Fruit fly (Drosophila melanogaster) whole organism, embryonic: ENCODE results near the gene Tomosyn.

Source experiments
- ATbp ChIP-seq: fragments of 200-800 bp; sonication (Bioruptor generic); optimal IDR thresholded peaks from 2 replicates; lab custom pipeline; 2017; ENCODE audit warnings: missing biosample characterization, mild to moderate bottlenecking, missing genetic modification characterization, missing genetic modification reagents
- Abd-B ChIP-seq: fragments of 200-800 bp; sonication (Bioruptor generic); optimal IDR thresholded peaks from 2 replicates; lab custom pipeline; 2018; ENCODE audit warnings: missing biosample characterization, mild to moderate bottlenecking, missing genetic modification characterization, moderate library complexity
- B-H2 ChIP-seq: fragments of 200-800 bp; sonication (Bioruptor generic); optimal IDR thresholded peaks from 2 replicates; lab custom pipeline; 2018; ENCODE audit warnings: missing biosample characterization, mild to moderate bottlenecking, missing genetic modification characterization
- CG10979 ChIP-seq: fragments of 200-800 bp; sonication (Bioruptor generic); optimal IDR thresholded peaks from 2 replicates; lab custom pipeline; 2018; ENCODE audit warnings: missing biosample characterization, mild to moderate bottlenecking, missing genetic modification characterization, moderate library complexity
- CG11504 ChIP-seq: fragments of 200-800 bp; sonication (Bioruptor generic); optimal IDR thresholded peaks from 3 replicates; lab custom pipeline; 2019; ENCODE audit warnings: missing biosample characterization, mild to moderate bottlenecking, missing genetic modification characterization, moderate library complexity
- CG12299 ChIP-seq: fragments of 200-800 bp; sonication (Bioruptor generic); optimal IDR thresholded peaks from 2 replicates; lab custom pipeline; 2018; ENCODE audit warnings: missing biosample characterization, mild to moderate bottlenecking, missing genetic modification characterization
- CG1233 ChIP-seq: fragments of 200-800 bp; sonication (Bioruptor generic); optimal IDR thresholded peaks from 4 replicates; lab custom pipeline; 2018; ENCODE audit warnings: missing biosample characterization, mild to moderate bottlenecking, missing genetic modification characterization
- CG17186 ChIP-seq: fragments of 200-800 bp; sonication (Bioruptor generic); optimal IDR thresholded peaks from 3 replicates; lab custom pipeline; 2017; ENCODE audit warnings: missing biosample characterization, missing genetic modification reagents, missing genetic modification characterization
- CG17359 ChIP-seq: fragments of 200-800 bp; sonication (Bioruptor generic); optimal IDR thresholded peaks from 3 replicates; lab custom pipeline; 2018; ENCODE audit warnings: missing biosample characterization, mild to moderate bottlenecking, missing genetic modification characterization, moderate library complexity
- CG30431 ChIP-seq: fragments of 200-800 bp; sonication (Bioruptor generic); optimal IDR thresholded peaks from 2 replicates; lab custom pipeline; 2017; ENCODE audit warnings: missing biosample characterization, missing genetic modification characterization
- CG3163 ChIP-seq: fragments of 200-800 bp; sonication (Bioruptor generic); optimal IDR thresholded peaks from 3 replicates; lab custom pipeline; 2016; ENCODE audit warnings: missing biosample characterization, missing genetic modification characterization
- CG34376 ChIP-seq: fragments of 200-800 bp; sonication (Bioruptor generic); optimal IDR thresholded peaks from 2 replicates; lab custom pipeline; 2018; ENCODE audit warnings: missing biosample characterization, mild to moderate bottlenecking, missing genetic modification characterization
- CG4424 ChIP-seq: fragments of 200-800 bp; sonication (Bioruptor generic); optimal IDR thresholded peaks from 3 replicates; lab custom pipeline; 2016; ENCODE audit warnings: missing biosample characterization, missing genetic modification characterization
- CG7786 ChIP-seq: fragments of 200-800 bp; sonication (Bioruptor generic); optimal IDR thresholded peaks from 2 replicates; lab custom pipeline; 2016; ENCODE audit warnings: missing biosample characterization, missing genetic modification characterization
- CG7987 ChIP-seq: fragments of 200-800 bp; sonication (Bioruptor generic); optimal IDR thresholded peaks from 2 replicates; lab custom pipeline; 2018; ENCODE audit warnings: missing biosample characterization, mild to moderate bottlenecking, missing genetic modification characterization, moderate library complexity
- CG8290 ChIP-seq, 3 experiments: fragments of 200-800 bp; sonication (Bioruptor generic); optimal IDR thresholded peaks; 2 replicates each; lab custom pipeline; 2016 to 2019; ENCODE audit warnings: missing biosample characterization in 3 of 3, missing genetic modification characterization in 3 of 3, mild to moderate bottlenecking in 2 of 3, moderate library complexity in 1 of 3
- CG8478 ChIP-seq: fragments of >200 bp; optimal IDR thresholded peaks from 2 replicates; lab custom pipeline; 2018
- CG9797 ChIP-seq: fragments of 200-800 bp; sonication (Bioruptor generic); optimal IDR thresholded peaks from 3 replicates; lab custom pipeline; 2018; ENCODE audit warnings: missing biosample characterization, mild to moderate bottlenecking, missing genetic modification characterization
- CG9932 ChIP-seq: fragments of 200-800 bp; sonication (Bioruptor generic); IDR thresholded peaks from 2 replicates; pipeline ENCODE4 v1.3.6; 2022; ENCODE audit warnings: missing biosample characterization, missing genetic modification characterization
- Camta ChIP-seq: fragments of 200-800 bp; sonication (Bioruptor generic); optimal IDR thresholded peaks from 2 replicates; lab custom pipeline; 2016; ENCODE audit warnings: missing biosample characterization, missing genetic modification characterization
- CoRest ChIP-seq: fragments of 200-800 bp; sonication (Bioruptor generic); optimal IDR thresholded peaks from 3 replicates; lab custom pipeline; 2018; ENCODE audit warnings: missing biosample characterization, mild to moderate bottlenecking, missing genetic modification characterization, moderate library complexity
- Elba2 ChIP-seq: fragments of 200-800 bp; sonication (Bioruptor generic); optimal IDR thresholded peaks from 3 replicates; lab custom pipeline; 2016; ENCODE audit warnings: missing biosample characterization, missing genetic modification characterization
- Ets97D ChIP-seq: fragments of 200-800 bp; sonication (Bioruptor generic); optimal IDR thresholded peaks from 3 replicates; lab custom pipeline; 2016; ENCODE audit warnings: missing biosample characterization, missing genetic modification characterization
- Fer2 ChIP-seq: fragments of 200-800 bp; sonication (Bioruptor generic); optimal IDR thresholded peaks from 2 replicates; lab custom pipeline; 2018; ENCODE audit warnings: missing biosample characterization, mild to moderate bottlenecking, missing genetic modification characterization, moderate library complexity
- Mrtf ChIP-seq: fragments of 200-800 bp; sonication (Bioruptor generic); IDR thresholded peaks from 3 replicates; pipeline ENCODE4 v1.3.6; 2022; ENCODE audit warnings: missing biosample characterization, missing genetic modification characterization
- Nf-YA ChIP-seq: fragments of 200-800 bp; sonication (Bioruptor generic); IDR thresholded peaks from 2 replicates; pipeline ENCODE4 v1.3.6; 2022; ENCODE audit warnings: missing biosample characterization, missing genetic modification characterization
- Optix ChIP-seq: fragments of 200-800 bp; sonication (Bioruptor generic); IDR thresholded peaks from 3 replicates; pipeline ENCODE4 v1.3.6; 2022; ENCODE audit warnings: missing biosample characterization, missing genetic modification characterization
- PHDP ChIP-seq: fragments of 200-800 bp; sonication (Bioruptor generic); optimal IDR thresholded peaks from 3 replicates; lab custom pipeline; 2018; ENCODE audit warnings: missing biosample characterization, mild to moderate bottlenecking, missing genetic modification characterization, moderate library complexity
- Rx ChIP-seq: fragments of 200-800 bp; sonication (Bioruptor generic); IDR thresholded peaks from 2 replicates; pipeline ENCODE4 v1.3.6; 2022; ENCODE audit warnings: missing biosample characterization, missing genetic modification characterization
- Stat92E ChIP-seq, 3 experiments: fragments of >200 bp in 2 of 3; fragments of 200-800 bp in 1 of 3; sonication (Bioruptor generic) in 1 of 3; optimal IDR thresholded peaks; 2 replicates each; lab custom pipeline; 2017 to 2019; ENCODE audit warnings: missing biosample characterization in 3 of 3, missing genetic modification characterization in 3 of 3, mild to moderate bottlenecking in 1 of 3, moderate library complexity in 1 of 3
- Trl ChIP-seq, 3 experiments: fragments of >200 bp in 2 of 3; fragments of 200-800 bp in 1 of 3; sonication (Bioruptor generic) in 1 of 3; optimal IDR thresholded peaks; 2 replicates in 1 of 3; 3 replicates in 2 of 3; lab custom pipeline; 2016 to 2017; ENCODE audit warnings: missing biosample characterization in 1 of 3, missing genetic modification characterization in 1 of 3
- amos ChIP-seq: fragments of 200-800 bp; sonication (Bioruptor generic); IDR thresholded peaks from 2 replicates; pipeline ENCODE4 v1.3.6; 2022; ENCODE audit warnings: missing biosample characterization, missing genetic modification characterization; ENCODE audit not compliant: partially characterized antibody
- croc ChIP-seq: fragments of 200-800 bp; sonication (Bioruptor generic); conservative IDR thresholded peaks from 3 replicates; pipeline ENCODE4 v1.3.6; 2022; ENCODE audit warnings: missing biosample characterization, missing genetic modification characterization
- da ChIP-seq: fragments of 200-800 bp; sonication (Bioruptor generic); optimal IDR thresholded peaks from 2 replicates; lab custom pipeline; 2016; ENCODE audit warnings: missing biosample characterization, missing genetic modification characterization
- danr ChIP-seq: fragments of 200-800 bp; sonication (Bioruptor generic); IDR thresholded peaks from 2 replicates; pipeline ENCODE4 v1.3.6; 2022; ENCODE audit warnings: missing biosample characterization, missing genetic modification characterization
- dimm ChIP-seq: fragments of 200-800 bp; sonication (Bioruptor generic); IDR thresholded peaks from 2 replicates; pipeline ENCODE4 v1.3.6; 2022; ENCODE audit warnings: missing biosample characterization, missing genetic modification characterization
- esg ChIP-seq: fragments of 200-800 bp; sonication (Bioruptor generic); conservative IDR thresholded peaks from 2 replicates; pipeline ENCODE4 v1.3.6; 2022; ENCODE audit warnings: missing biosample characterization, missing genetic modification characterization
- grn ChIP-seq: fragments of 200-800 bp; sonication (Bioruptor generic); optimal IDR thresholded peaks from 3 replicates; lab custom pipeline; 2017; ENCODE audit warnings: missing biosample characterization, missing genetic modification characterization
- knrl ChIP-seq: fragments of 200-800 bp; sonication (Bioruptor generic); IDR thresholded peaks from 3 replicates; pipeline ENCODE4 v1.3.6; 2022; ENCODE audit warnings: missing biosample characterization, missing genetic modification characterization; ENCODE audit not compliant: partially characterized antibody
- mld ChIP-seq: fragments of 200-800 bp; sonication (Bioruptor generic); IDR thresholded peaks from 3 replicates; pipeline ENCODE4 v1.3.6; 2022; ENCODE audit warnings: missing biosample characterization, missing genetic modification characterization; ENCODE audit not compliant: partially characterized antibody
- nerfin-2 ChIP-seq: fragments of 200-800 bp; sonication (Bioruptor generic); IDR thresholded peaks from 2 replicates; pipeline ENCODE4 v1.3.6; 2022; ENCODE audit warnings: missing biosample characterization, missing genetic modification characterization; ENCODE audit not compliant: partially characterized antibody
- otp ChIP-seq: fragments of 200-800 bp; sonication (Bioruptor generic); IDR thresholded peaks from 3 replicates; pipeline ENCODE4, ENCODE4 v1.3.6; 2022; ENCODE audit warnings: missing biosample characterization, missing genetic modification characterization
- psq ChIP-seq: fragments of 200-800 bp; sonication (Bioruptor generic); optimal IDR thresholded peaks from 2 replicates; lab custom pipeline; 2017; ENCODE audit warnings: missing biosample characterization, missing genetic modification characterization
- rib ChIP-seq: fragments of 200-800 bp; sonication (Bioruptor generic); IDR thresholded peaks from 2 replicates; pipeline ENCODE4 v1.3.6; 2022; ENCODE audit warnings: missing biosample characterization, missing genetic modification characterization
- scrt ChIP-seq: fragments of 200-800 bp; sonication (Bioruptor generic); optimal IDR thresholded peaks from 2 replicates; lab custom pipeline; 2018; ENCODE audit warnings: missing biosample characterization, mild to moderate bottlenecking, missing genetic modification characterization, moderate library complexity
- stc ChIP-seq: fragments of 200-800 bp; sonication (Bioruptor generic); IDR thresholded peaks from 2 replicates; pipeline ENCODE4 v1.3.6; 2022; ENCODE audit warnings: missing biosample characterization, missing genetic modification characterization
- tin ChIP-seq: fragments of 200-800 bp; sonication (Bioruptor generic); optimal IDR thresholded peaks from 3 replicates; lab custom pipeline; 2016; ENCODE audit warnings: missing biosample characterization, missing genetic modification characterization
- wor ChIP-seq: fragments of 200-800 bp; sonication (Bioruptor generic); IDR thresholded peaks from 2 replicates; pipeline ENCODE4 v1.3.6; 2022; ENCODE audit warnings: missing biosample characterization, missing genetic modification characterization
- zen2 ChIP-seq: fragments of 200-800 bp; sonication (Bioruptor generic); IDR thresholded peaks from 3 replicates; pipeline ENCODE4 v1.3.6; 2022; ENCODE audit warnings: missing biosample characterization, missing genetic modification characterization; ENCODE audit not compliant: partially characterized antibody

The Tomosyn gene

DNA sequence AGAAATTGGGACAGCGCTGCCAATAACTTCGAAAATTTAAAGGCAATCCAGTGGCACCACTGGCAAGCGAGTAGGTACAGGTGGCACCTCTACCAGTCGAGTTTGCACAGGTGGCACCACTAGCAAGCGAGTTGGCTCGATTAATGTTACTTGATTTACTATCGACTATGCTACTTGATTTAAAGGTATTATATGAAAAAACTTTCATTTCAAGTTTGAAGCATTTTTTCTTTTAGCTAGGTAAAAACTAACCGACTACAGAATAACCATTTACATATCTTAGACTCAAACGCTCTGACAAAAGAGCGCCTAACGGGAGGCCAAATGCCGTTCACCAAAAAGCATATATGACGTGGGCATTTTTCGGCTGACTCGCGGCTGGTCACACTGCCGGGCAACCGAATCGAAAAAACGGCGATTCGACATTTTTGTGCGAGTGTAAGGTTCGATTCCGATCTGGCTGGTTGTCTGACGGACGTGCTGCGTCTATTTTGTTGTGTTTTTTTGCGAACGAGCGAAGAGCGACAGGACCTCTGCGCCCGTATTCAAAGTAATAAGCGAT is 27.7 kb downstream of the Tomosyn start, which contains the start of gene Tis11 (continued):
- no peak for TF ChIP-seq Stat92E (GFP tag; optimal IDR thresholded peaks at IDR 0.05; lab: Kevin White, UChicago)
- TF ChIP-seq stc, result no peak; the same call in 1 of the 2 replicates
- TF ChIP-seq tin (GFP tag; lab: Kevin White, UChicago), result no peak
- TF ChIP-seq CG1233 (GFP tag; lab: Kevin White, UChicago), result no peak
- no peak for TF ChIP-seq zen2 (GFP tag; lab: Robert Waterston, UW)
- TF ChIP-seq knrl (GFP tag; lab: Robert Waterston, UW), result peak; percentile 47; the same call in 1 of the 3 replicates
- no peak for TF ChIP-seq mld (GFP tag; lab: Robert Waterston, UW)
- no peak for TF ChIP-seq dimm (GFP tag; lab: Robert Waterston, UW)
- no peak for TF ChIP-seq B-H2 (GFP tag; lab: Kevin White, UChicago)
- no peak for TF ChIP-seq Elba2 (GFP tag; lab: Kevin White, UChicago)
- peak in 1 of 2 experiments; percentile 4 for TF ChIP-seq Trl (optimal IDR thresholded peaks at IDR 0.05; lab: Kevin White, UChicago)
- TF ChIP-seq Trl (GFP tag; optimal IDR thresholded peaks at IDR 0.05; lab: Kevin White, UChicago), result no peak
- no peak for TF ChIP-seq CG8478 (lab: Kevin White, UChicago)
- TF ChIP-seq CG12299 (tag; lab: Kevin White, UChicago), result peak; percentile 29
- no peak for TF ChIP-seq esg (GFP tag; lab: Robert Waterston, UW)
- no peak for TF ChIP-seq ATbp (GFP tag; lab: Kevin White, UChicago)
- TF ChIP-seq Mrtf (GFP tag; lab: Robert Waterston, UW), result no peak
- no peak for TF ChIP-seq CG4424 (GFP tag; lab: Kevin White, UChicago)
- peak; percentile 0 for TF ChIP-seq CG3163
- peak; percentile 40; the same call in 1 of the 2 replicates for TF ChIP-seq amos
- TF ChIP-seq CoRest (tag; lab: Kevin White, UChicago), result no peak
- TF ChIP-seq grn (GFP tag; lab: Kevin White, UChicago), result peak; percentile 31
- TF ChIP-seq CG11504 (tag; lab: Kevin White, UChicago), result peak; percentile 14
- no peak for TF ChIP-seq CG10979
- no peak for TF ChIP-seq Optix (GFP tag; lab: Robert Waterston, UW)
- TF ChIP-seq nerfin-2 (GFP tag; lab: Robert Waterston, UW), result no peak
- no peak for TF ChIP-seq CG30431 (GFP tag; lab: Kevin White, UChicago)
- TF ChIP-seq Abd-B (GFP tag; lab: Kevin White, UChicago), result no peak
- TF ChIP-seq Ets97D, result peak; percentile 75
- TF ChIP-seq scrt (GFP tag; lab: Kevin White, UChicago), result no peak
- no peak for TF ChIP-seq danr (GFP tag; lab: Robert Waterston, UW)
- peak; percentile 96 for TF ChIP-seq CG9797 (GFP tag; lab: Kevin White, UChicago)
- TF ChIP-seq Camta (GFP tag; lab: Kevin White, UChicago), result no peak
- no peak for TF ChIP-seq wor (GFP tag; lab: Robert Waterston, UW)
- no peak for TF ChIP-seq CG7987 (GFP tag; lab: Kevin White, UChicago)
- TF ChIP-seq PHDP, result peak; percentile 22
- TF ChIP-seq da (GFP tag; lab: Kevin White, UChicago), result no peak
- TF ChIP-seq CG7786 (GFP tag; lab: Kevin White, UChicago), result no peak
- peak; percentile 18; the same call in 1 of the 2 replicates for TF ChIP-seq CG9932 (GFP tag; lab: Robert Waterston, UW)
- no peak for TF ChIP-seq psq
- no peak for TF ChIP-seq CG8290 (GFP tag; optimal IDR thresholded peaks at IDR 0.05; lab: Kevin White, UChicago)
- TF ChIP-seq CG8290 (tag; optimal IDR thresholded peaks at IDR 0.05; lab: Kevin White, UChicago), result peak in 1 of 2 experiments; percentile 55
- no peak for TF ChIP-seq Fer2 (tag; lab: Kevin White, UChicago)
- TF ChIP-seq CG17186, result peak; percentile 20
- no peak for TF ChIP-seq croc
- TF ChIP-seq CG17359 (tag; lab: Kevin White, UChicago), result no peak
- peak; percentile 61 for TF ChIP-seq rib (GFP tag; lab: Robert Waterston, UW)
- TF ChIP-seq Nf-YA (GFP tag; lab: Robert Waterston, UW), result no peak
- peak; percentile 58 for TF ChIP-seq CG34376
- 0 out of 3 replicates have a peak, but pooled peaks have one; percentile 24 for TF ChIP-seq otp (GFP tag; lab: Robert Waterston, UW)
- TF ChIP-seq Rx (GFP tag; lab: Robert Waterston, UW), result no peak
